Fruit fly (Drosophila melanogaster): ENCODE measurements around the gene Akap200.

- TF ChIP-seq Sin3A (optimal IDR thresholded peaks at IDR 0.05), result no peak
- no peak for TF ChIP-seq ttk (optimal IDR thresholded peaks at IDR 0.05)
Observed at dm6 chr2L:8384985-8385519, 30.4 kb upstream of the Akap200 start.
